Fruit fly (Drosophila melanogaster): ENCODE measurements around the gene Nepl8.

Gene Nepl8

dm6 chr2L:16502898-16503551, 15.1 kb downstream of the Nepl8 start (continued):
- TF ChIP-seq CG3032 (tag; optimal IDR thresholded peaks at IDR 0.05) = peak; percentile 35
- 0 out of 2 replicates have a peak, but pooled peaks have one; percentile 41 for TF ChIP-seq Gug (GFP tag; IDR thresholded peaks at IDR 0.05)
- TF ChIP-seq CG1621 (tag; optimal IDR thresholded peaks at IDR 0.05) = peak; percentile 64
- no peak for TF ChIP-seq CG6854 (GFP tag; optimal IDR thresholded peaks at IDR 0.05)
- peak; percentile 10 for TF ChIP-seq vri (GFP tag; optimal IDR thresholded peaks at IDR 0.05)
- TF ChIP-seq pdm3 (GFP tag; optimal IDR thresholded peaks at IDR 0.05) = peak; percentile 53
- peak; percentile 59 for TF ChIP-seq net (GFP tag; optimal IDR thresholded peaks at IDR 0.05)
- peak; percentile 44 for TF ChIP-seq Hr39 (GFP tag; optimal IDR thresholded peaks at IDR 0.05)
- peak; percentile 34 for TF ChIP-seq CG31627 (GFP tag; optimal IDR thresholded peaks at IDR 0.05)
- peak; percentile 64 for TF ChIP-seq CG34406 (GFP tag; optimal IDR thresholded peaks at IDR 0.05)
- TF ChIP-seq CG11762 (GFP tag; optimal IDR thresholded peaks at IDR 0.05; ENCODE audit: insufficient read depth) = peak; percentile 37
- peak; percentile 2 for TF ChIP-seq dsx (GFP tag; optimal IDR thresholded peaks at IDR 0.05; ENCODE audit: poor library complexity, severe bottlenecking)
- TF ChIP-seq CG6276 (GFP tag; optimal IDR thresholded peaks at IDR 0.05) = peak; percentile 70
- TF ChIP-seq Hr38 (GFP tag; optimal IDR thresholded peaks at IDR 0.05) = no peak

dm6 chr2L:16507197-16507596, 19.2 kb downstream of the Nepl8 start:
- TF ChIP-seq CG32006 (GFP tag; optimal IDR thresholded peaks at IDR 0.05) (no peak), fd85E (GFP tag; optimal IDR thresholded peaks at IDR 0.05) (no peak), svp (GFP tag) (peak; percentile 80)

- no peak for TF ChIP-seq CG34406 (GFP tag; optimal IDR thresholded peaks at IDR 0.05)
- TF ChIP-seq CG3032 (tag; optimal IDR thresholded peaks at IDR 0.05) = peak; percentile 4
- no peak for TF ChIP-seq CG7368 (GFP tag; optimal IDR thresholded peaks at IDR 0.05)
- no peak for TF ChIP-seq acj6 (GFP tag; optimal IDR thresholded peaks at IDR 0.05)
- peak; percentile 55 for TF ChIP-seq Eip78C (GFP tag)
- no peak for TF ChIP-seq CG3919 (GFP tag; optimal IDR thresholded peaks at IDR 0.05)
Observed at dm6 chr2L:16507682-16508269, 19.8 kb downstream of the Nepl8 start.

dm6 chr2L:16511277-16511678, 23.3 kb downstream of the Nepl8 start:
- TF ChIP-seq Lpt (GFP tag; optimal IDR thresholded peaks at IDR 0.05) (no peak), Hr39 (GFP tag; optimal IDR thresholded peaks at IDR 0.05) (no peak), Gug (GFP tag; IDR thresholded peaks at IDR 0.05) (peak; percentile 15; the same call in 1 of the 2 replicates), CG15336 (GFP tag; IDR thresholded peaks at IDR 0.05) (0 out of 2 replicates have a peak, but pooled peaks have one; percentile 25), CG11902 (GFP tag; optimal IDR thresholded peaks at IDR 0.05) (no peak), CG1621 (tag; optimal IDR thresholded peaks at IDR 0.05) (no peak), CG6808 (GFP tag; optimal IDR thresholded peaks at IDR 0.05) (peak; percentile 51), ss (GFP tag; optimal IDR thresholded peaks at IDR 0.05) (peak; percentile 58 to 61), spab (GFP tag; optimal IDR thresholded peaks at IDR 0.05) (peak; percentile 26), CG11294 (GFP tag; IDR thresholded peaks at IDR 0.05) (no peak), fd59A (GFP tag; optimal IDR thresholded peaks at IDR 0.05) (no peak), Ets21C (GFP tag; optimal IDR thresholded peaks at IDR 0.05) (no peak), CG10669 (GFP tag; optimal IDR thresholded peaks at IDR 0.05) (no peak), Eip75B (GFP tag; optimal IDR thresholded peaks at IDR 0.05) (no peak), Sox14 (GFP tag; optimal IDR thresholded peaks at IDR 0.05) (no peak), Sox15 (GFP tag; optimal IDR thresholded peaks at IDR 0.05) (no peak), Hr38 (GFP tag; optimal IDR thresholded peaks at IDR 0.05) (no peak), fd85E (GFP tag; optimal IDR thresholded peaks at IDR 0.05) (no peak), CG9139 (GFP tag; optimal IDR thresholded peaks at IDR 0.05) (peak; percentile 10), achi (GFP tag; optimal IDR thresholded peaks at IDR 0.05) (no peak), pdm3 (GFP tag; optimal IDR thresholded peaks at IDR 0.05) (no peak), CG3032 (tag; optimal IDR thresholded peaks at IDR 0.05) (no peak), Sox102F (GFP tag; optimal IDR thresholded peaks at IDR 0.05) (no peak), OdsH (GFP tag; optimal IDR thresholded peaks at IDR 0.05) (no peak), svp (GFP tag) (peak; percentile 47), acj6 (GFP tag; optimal IDR thresholded peaks at IDR 0.05) (no peak), CG16779 (tag; optimal IDR thresholded peaks at IDR 0.05) (peak; percentile 35), CG6163 (GFP tag; IDR thresholded peaks at IDR 0.05) (peak; percentile 47; the same call in 2 of the 3 replicates), net (GFP tag; optimal IDR thresholded peaks at IDR 0.05) (peak; percentile 25), fkh (GFP tag; optimal IDR thresholded peaks at IDR 0.05) (no peak), Smox (GFP tag; optimal IDR thresholded peaks at IDR 0.05) (no peak), Ets96B (tag; optimal IDR thresholded peaks at IDR 0.05) (no peak)

All from whole organism, prepupa.